Worm (Caenorhabditis elegans) whole organism, early embryonic: ENCODE measurements around the gene F13A2.10.
"Not testable (repeated sequence)": the region's sequence is repeated elsewhere in the genome, so short reads cannot be mapped to it uniquely, and the experiment has no call there.

Source experiments
- F13C5.2 ChIP-seq: sonication (generic microtip); optimal IDR thresholded peaks from 2 replicates; lab custom pipeline; 2017; ENCODE audit warnings: mild to moderate bottlenecking, missing genetic modification characterization, inconsistent platforms, missing compliant biosample characterization
- aly-1 ChIP-seq: sonication (generic microtip); optimal IDR thresholded peaks from 2 replicates; lab custom pipeline; 2016; ENCODE audit warnings: missing genetic modification characterization, missing compliant biosample characterization
- ama-1 ChIP-seq: fragments of 150-350 bp; optimal IDR thresholded peaks from 2 replicates; lab custom pipeline; 2014
- ceh-13 ChIP-seq: fragments of 200-800 bp; sonication (Bioruptor generic); optimal IDR thresholded peaks from 2 replicates; lab custom pipeline; 2018; ENCODE audit warnings: mild to moderate bottlenecking, missing genetic modification characterization, missing compliant biosample characterization
- ceh-36 ChIP-seq: sonication (generic microtip); optimal IDR thresholded peaks from 2 replicates; lab custom pipeline; 2016; ENCODE audit warnings: missing genetic modification characterization, inconsistent platforms, missing compliant biosample characterization
- ets-7 ChIP-seq: sonication (generic microtip); optimal IDR thresholded peaks from 2 replicates; lab custom pipeline; 2016; ENCODE audit warnings: missing genotype, missing genetic modification characterization, missing compliant biosample characterization
- flt-1 ChIP-seq: fragments of 200-800 bp; sonication (Bioruptor generic); IDR thresholded peaks from 2 replicates; pipeline ENCODE4 v1.3.6; 2022; ENCODE audit warnings: missing genetic modification characterization, missing compliant biosample characterization
- hmbx-1 ChIP-seq: sonication (generic microtip); optimal IDR thresholded peaks from 2 replicates; lab custom pipeline; 2016; ENCODE audit warnings: mild to moderate bottlenecking, missing genetic modification characterization, missing compliant biosample characterization
- hmg-4 ChIP-seq: fragments of 200-800 bp; sonication (Bioruptor generic); optimal IDR thresholded peaks from 2 replicates; lab custom pipeline; 2018; ENCODE audit warnings: mild to moderate bottlenecking, missing genetic modification characterization, missing compliant biosample characterization
- pes-1 ChIP-seq: fragments of 200-800 bp; sonication (Bioruptor generic); IDR thresholded peaks from 2 replicates; pipeline ENCODE4 v1.3.6; 2022; ENCODE audit warnings: missing genetic modification reagents, missing genetic modification characterization, missing compliant biosample characterization
- sea-1 ChIP-seq: fragments of 200-800 bp; sonication (Bioruptor generic); conservative IDR thresholded peaks from 2 replicates; pipeline ENCODE4 v1.3.6; 2022; ENCODE audit warnings: missing genetic modification characterization, missing compliant biosample characterization
- tbx-11 ChIP-seq: fragments of 200-800 bp; sonication (Bioruptor generic); IDR thresholded peaks from 2 replicates; pipeline ENCODE4 v1.3.6; 2022; ENCODE audit warnings: missing genetic modification characterization, missing compliant biosample characterization
- tra-4 ChIP-seq: sonication (generic microtip); optimal IDR thresholded peaks from 2 replicates; lab custom pipeline; 2017; ENCODE audit warnings: missing genetic modification characterization, missing compliant biosample characterization

ce11 chrV:4336462-4336861 is 49.6 kb downstream of the F13A2.10 start, which contains the start of gene irld-1:
- not testable (repeated sequence) for TF ChIP-seq F13C5.2 (tag; lab: Kevin White, UChicago); ama-1 (lab: Kevin White, UChicago); ceh-13 (GFP tag; lab: Kevin White, UChicago); hmg-4; pes-1 (GFP tag; lab: Robert Waterston, UW); hmbx-1 (tag; lab: Kevin White, UChicago); flt-1 (GFP tag; lab: Robert Waterston, UW); aly-1; tbx-11; sea-1; ceh-36 (tag; lab: Kevin White, UChicago); ets-7 (tag; lab: Kevin White, UChicago); tra-4
